Worm (Caenorhabditis elegans): ENCODE results near the gene F25E5.8.

Gene F25E5.8

ce11 chrV:7415780-7416428 lies 19.8 kb upstream of the F25E5.8 start, which contains the start of gene F18E3.13 (continued):
- peak; percentile 36 for TF ChIP-seq duxl-1 (tag; optimal IDR thresholded peaks at IDR 0.05; ENCODE audit: poor library complexity)
- peak; percentile 67 for TF ChIP-seq aha-1 (tag)
- peak; percentile 45; the same call in 1 of the 2 replicates for TF ChIP-seq T26A8.4 (GFP tag; IDR thresholded peaks at IDR 0.05)
- peak; percentile 84 for TF ChIP-seq nhr-28 (tag; optimal IDR thresholded peaks at IDR 0.05)
- TF ChIP-seq dmd-8 (GFP tag; IDR thresholded peaks at IDR 0.05), result no peak
- no peak for TF ChIP-seq nhr-10 (tag; optimal IDR thresholded peaks at IDR 0.05)
- peak; percentile 50 for TF ChIP-seq cey-2 (tag; optimal IDR thresholded peaks at IDR 0.05; ENCODE audit: borderline replicate concordance, insufficient read depth)
- peak; percentile 37 for TF ChIP-seq gei-8 (GFP tag; optimal IDR thresholded peaks at IDR 0.05)

DNA sequence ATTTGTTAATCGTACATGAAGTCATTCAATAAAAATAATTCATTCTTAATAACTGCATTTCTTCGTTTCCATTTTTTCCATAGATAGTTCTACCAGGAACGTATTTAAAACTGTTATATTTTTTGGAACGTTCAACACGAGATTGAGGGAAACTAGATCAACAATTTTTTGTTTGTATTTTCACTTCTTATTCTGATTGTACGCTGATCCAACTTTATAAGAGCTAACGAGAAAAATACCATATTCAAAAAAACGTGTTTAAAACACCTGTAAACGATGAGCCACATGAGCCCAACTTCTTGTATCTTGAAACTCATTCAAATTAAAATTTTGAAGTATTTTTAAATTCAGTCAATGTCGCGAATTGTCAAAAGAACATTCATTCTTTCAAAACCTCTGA lies 19.2 kb upstream of the F25E5.8 start:
- TF ChIP-seq nhr-42 (GFP tag; IDR thresholded peaks at IDR 0.05) (no peak), arid-1 (GFP tag; conservative IDR thresholded peaks at IDR 0.05) (no peak), mep-1 (tag; optimal IDR thresholded peaks at IDR 0.05) (no peak), hlh-11 (tag; optimal IDR thresholded peaks at IDR 0.05) (no peak), nhr-76 (tag; optimal IDR thresholded peaks at IDR 0.05) (no peak), nhr-102 (tag; optimal IDR thresholded peaks at IDR 0.05) (peak; percentile 5), aha-1 (tag) (peak; percentile 89), T20F7.1 (GFP tag; optimal IDR thresholded peaks at IDR 0.05) (peak; percentile 14), spr-3 (GFP tag; optimal IDR thresholded peaks at IDR 0.05) (no peak)

ce11 chrV:7417018-7417716 lies 18.6 kb upstream of the F25E5.8 start, which contains the start of gene srw-67:
Gene srw-67, plus strand, starts transcription at chrV:7417660.
- no peak for TF ChIP-seq egl-27 (tag; optimal IDR thresholded peaks at IDR 0.05)
- peak in 1 of 2 experiments; percentile 70 for TF ChIP-seq hif-1 (tag; optimal IDR thresholded peaks at IDR 0.05)
- peak in 1 of 2 experiments; percentile 90 for TF ChIP-seq unc-62 (GFP tag; optimal IDR thresholded peaks at IDR 0.05 in 1 of 2)
- no peak for TF ChIP-seq unc-62 (tag; optimal IDR thresholded peaks at IDR 0.05)
- no peak for TF ChIP-seq ztf-11 (tag; optimal IDR thresholded peaks at IDR 0.05)
- TF ChIP-seq duxl-1 (tag; optimal IDR thresholded peaks at IDR 0.05; ENCODE audit: poor library complexity), result peak; percentile 17
- peak; percentile 97 for TF ChIP-seq aha-1 (tag)

ce11 chrV:7420162-7420561 lies 15.6 kb upstream of the F25E5.8 start, which contains the start of gene srxa-4:
Gene srxa-4, plus strand, starts transcription at chrV:7420462.
- TF ChIP-seq daf-8 (GFP tag; IDR thresholded peaks at IDR 0.05) (no peak), arid-1 (GFP tag; conservative IDR thresholded peaks at IDR 0.05) (no peak), spr-3 (GFP tag; optimal IDR thresholded peaks at IDR 0.05) (no peak)

DNA sequence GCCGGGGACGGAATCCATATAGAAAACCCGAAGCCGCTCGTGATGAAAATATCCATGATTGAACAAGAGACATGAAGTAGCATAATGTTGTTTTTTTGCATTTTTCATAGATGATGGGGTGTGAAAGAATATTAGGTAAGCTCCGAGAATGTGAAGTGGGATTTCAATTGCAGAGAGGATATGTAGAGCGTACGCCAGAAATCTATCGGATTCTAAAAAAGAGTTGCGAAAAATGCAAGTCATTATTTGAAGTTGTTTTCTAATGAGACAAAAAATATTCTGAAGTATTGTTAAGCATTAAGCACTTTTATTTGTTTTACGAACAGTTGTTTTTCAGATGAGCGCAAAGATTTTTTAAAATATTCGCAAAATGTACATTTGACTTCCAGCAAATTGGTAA lies 11.4 kb upstream of the F25E5.8 start, which contains the start of gene F18E3.10:
Gene F18E3.10, minus strand, starts transcription at position 101 of the 400 bp plus-strand sequence.
- TF ChIP-seq unc-62 (GFP tag; optimal IDR thresholded peaks at IDR 0.05 in 1 of 2) (peak in 1 of 2 experiments; percentile 74), unc-62 (tag; optimal IDR thresholded peaks at IDR 0.05) (no peak), nhr-28 (tag; optimal IDR thresholded peaks at IDR 0.05) (no peak)

ce11 chrV:7426594-7426993 lies 9.1 kb upstream of the F25E5.8 start, which contains the start of gene srw-68:
Gene srw-68, minus strand, starts transcription at chrV:7426694.
- no peak for TF ChIP-seq nhr-10 (tag; optimal IDR thresholded peaks at IDR 0.05)
- no peak for TF ChIP-seq lin-39 (tag; optimal IDR thresholded peaks at IDR 0.05)
- TF ChIP-seq fkh-10 (GFP tag; optimal IDR thresholded peaks at IDR 0.05), result no peak
- TF ChIP-seq zfp-3 (GFP tag; conservative IDR thresholded peaks at IDR 0.05), result no peak
- no peak for TF ChIP-seq unc-130 (GFP tag; optimal IDR thresholded peaks at IDR 0.05)
- TF ChIP-seq dmd-8 (GFP tag; IDR thresholded peaks at IDR 0.05), result no peak
- no peak for TF ChIP-seq daf-16 (GFP tag; optimal IDR thresholded peaks at IDR 0.05)
- no peak for TF ChIP-seq daf-16 (tag; optimal IDR thresholded peaks at IDR 0.05)
- TF ChIP-seq zfp-2 (tag; optimal IDR thresholded peaks at IDR 0.05), result no peak
- TF ChIP-seq rbr-2 (tag; optimal IDR thresholded peaks at IDR 0.05), result no peak
- no peak for TF ChIP-seq daf-19 (GFP tag; conservative IDR thresholded peaks at IDR 0.05)
- no peak for TF ChIP-seq Y105C5A.15 (GFP tag; IDR thresholded peaks at IDR 0.05)
- TF ChIP-seq mep-1 (tag; optimal IDR thresholded peaks at IDR 0.05), result no peak
- TF ChIP-seq pqm-1 (tag; optimal IDR thresholded peaks at IDR 0.05), result no peak
- no peak for TF ChIP-seq arid-1 (GFP tag; conservative IDR thresholded peaks at IDR 0.05)
- no peak for TF ChIP-seq T26A8.4 (GFP tag; IDR thresholded peaks at IDR 0.05)
- TF ChIP-seq aha-1 (tag), result no peak
- TF ChIP-seq R02D3.7 (tag; optimal IDR thresholded peaks at IDR 0.05), result no peak
- TF ChIP-seq set-16 (GFP tag; IDR thresholded peaks at IDR 0.05), result no peak
- TF ChIP-seq nhr-11 (tag; optimal IDR thresholded peaks at IDR 0.05), result no peak
- TF ChIP-seq ceh-20 (GFP tag; IDR thresholded peaks at IDR 0.05), result no peak
